Worm (Caenorhabditis elegans) whole organism, midembryonic: ENCODE data around the gene tbc-14.

ENCODE experiments used
- T22C8.4 ChIP-seq: fragments of 200-800 bp; sonication (Bioruptor generic); IDR thresholded peaks from 2 replicates; pipeline ENCODE4 v1.3.6; 2022; ENCODE audit warnings: missing genetic modification characterization, missing compliant biosample characterization
- cog-1 ChIP-seq: sonication (generic microtip); optimal IDR thresholded peaks from 2 replicates; lab custom pipeline; 2016; ENCODE audit warnings: missing genetic modification characterization, missing compliant biosample characterization
- flt-1 ChIP-seq: fragments of 200-800 bp; sonication (Bioruptor generic); IDR thresholded peaks from 2 replicates; pipeline ENCODE4 v1.3.6; 2022; ENCODE audit warnings: missing genetic modification characterization, missing compliant biosample characterization
- klf-2 ChIP-seq: fragments of 200-800 bp; sonication (Bioruptor generic); conservative IDR thresholded peaks from 2 replicates; pipeline ENCODE4 v1.3.6; 2022; ENCODE audit warnings: missing genetic modification reagents, missing genetic modification characterization, missing compliant biosample characterization
- med-1 ChIP-seq: sonication (generic microtip); optimal IDR thresholded peaks from 2 replicates; lab custom pipeline; 2017; ENCODE audit warnings: missing genetic modification characterization, mild to moderate bottlenecking, missing compliant biosample characterization, antibody characterized with exemption, missing genetic modification reagents; ENCODE audit not compliant: insufficient read depth
- ref-1 ChIP-seq: fragments of 200-800 bp; sonication (Bioruptor generic); conservative IDR thresholded peaks from 2 replicates; pipeline ENCODE4 v1.3.6; 2022; ENCODE audit warnings: missing genetic modification reagents, missing genetic modification characterization, missing compliant biosample characterization
- tab-1 ChIP-seq: fragments of 200-800 bp; sonication (Bioruptor generic); IDR thresholded peaks from 2 replicates; pipeline ENCODE4 v1.3.6; 2022; ENCODE audit warnings: missing genetic modification characterization, missing compliant biosample characterization
- ztf-23 ChIP-seq: fragments of 200-800 bp; sonication (Bioruptor generic); IDR thresholded peaks from 2 replicates; pipeline ENCODE4 v1.3.6; 2022; ENCODE audit warnings: missing genetic modification reagents, missing genetic modification characterization, missing compliant biosample characterization
- ztf-29 ChIP-seq: fragments of 200-800 bp; sonication (Bioruptor generic); IDR thresholded peaks from 2 replicates; pipeline ENCODE4 v1.3.6; 2022; ENCODE audit warnings: missing genetic modification reagents, missing genetic modification characterization, missing compliant biosample characterization

tbc-14 gene

ce11 chrII:13481781-13482455 is 34.5 kb upstream of the tbc-14 start, which contains the start of gene E01G4.6:
E01G4.6 (plus strand) TSS chrII:13482405.
- TF ChIP-seq med-1 (GFP tag; lab: Kevin White, UChicago) (no peak), flt-1 (no peak), T22C8.4 (no peak), cog-1 (tag; lab: Kevin White, UChicago) (no peak), ztf-29 (GFP tag; lab: Robert Waterston, UW) (no peak), ref-1 (GFP tag; lab: Robert Waterston, UW) (no peak), klf-2 (GFP tag; lab: Robert Waterston, UW) (no peak)

- TF ChIP-seq cog-1 (tag; lab: Kevin White, UChicago) (no peak), ref-1 (GFP tag; lab: Robert Waterston, UW) (no peak), T22C8.4 (no peak), flt-1 (no peak), med-1 (GFP tag; lab: Kevin White, UChicago) (no peak), ztf-23 (GFP tag; lab: Robert Waterston, UW) (no peak), klf-2 (GFP tag; lab: Robert Waterston, UW) (no peak), ztf-29 (GFP tag; lab: Robert Waterston, UW) (no peak), tab-1 (no peak)
These were observed 32.0 kb upstream of the tbc-14 start for ce11 chrII:13479424-13479823.

- no peak for TF ChIP-seq ref-1 (GFP tag; lab: Robert Waterston, UW)
- no peak for TF ChIP-seq med-1 (GFP tag; lab: Kevin White, UChicago)
- no peak for TF ChIP-seq T22C8.4
- no peak for TF ChIP-seq flt-1
- no peak for TF ChIP-seq cog-1 (tag; lab: Kevin White, UChicago)
- no peak for TF ChIP-seq klf-2 (GFP tag; lab: Robert Waterston, UW)
- TF ChIP-seq tab-1, result no peak
- no peak for TF ChIP-seq ztf-23 (GFP tag; lab: Robert Waterston, UW)
- TF ChIP-seq ztf-29 (GFP tag; lab: Robert Waterston, UW), result no peak; the same call in 1 of the 2 replicates
These were observed 29.8 kb upstream of the tbc-14 start for ce11 chrII:13477230-13477629.

DNA sequence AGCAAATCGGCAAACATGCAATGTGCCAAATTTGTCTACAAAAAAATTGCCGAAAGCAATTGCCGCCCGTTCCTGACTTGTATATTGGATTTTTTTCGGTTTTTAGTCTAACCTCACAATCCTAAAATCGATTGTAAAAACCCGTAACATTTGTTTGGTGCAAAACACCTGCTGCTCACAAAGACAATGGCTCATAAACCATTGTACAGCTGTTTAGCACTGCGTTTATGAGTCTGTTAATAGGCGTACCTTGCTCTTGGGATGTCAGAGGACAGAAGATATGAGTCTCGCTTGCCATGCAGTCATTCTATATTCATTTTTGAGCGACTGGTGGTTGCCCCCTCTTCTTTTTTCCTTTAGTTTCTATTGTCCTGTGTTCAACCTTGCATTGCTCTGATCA is 24.7 kb upstream of the tbc-14 start, which contains the start of gene E01G4.5:
Gene E01G4.5, plus strand, starts transcription at position 301 of the 400 bp plus-strand sequence.
- no peak for TF ChIP-seq ref-1 (GFP tag; lab: Robert Waterston, UW)
- TF ChIP-seq cog-1 (tag; lab: Kevin White, UChicago), result no peak
- TF ChIP-seq flt-1, result no peak
- no peak for TF ChIP-seq ztf-29 (GFP tag; lab: Robert Waterston, UW)
- TF ChIP-seq T22C8.4, result no peak
- TF ChIP-seq klf-2 (GFP tag; lab: Robert Waterston, UW), result no peak
- TF ChIP-seq tab-1, result no peak
- no peak for TF ChIP-seq ztf-23 (GFP tag; lab: Robert Waterston, UW)
- TF ChIP-seq med-1 (GFP tag; lab: Kevin White, UChicago), result no peak

DNA sequence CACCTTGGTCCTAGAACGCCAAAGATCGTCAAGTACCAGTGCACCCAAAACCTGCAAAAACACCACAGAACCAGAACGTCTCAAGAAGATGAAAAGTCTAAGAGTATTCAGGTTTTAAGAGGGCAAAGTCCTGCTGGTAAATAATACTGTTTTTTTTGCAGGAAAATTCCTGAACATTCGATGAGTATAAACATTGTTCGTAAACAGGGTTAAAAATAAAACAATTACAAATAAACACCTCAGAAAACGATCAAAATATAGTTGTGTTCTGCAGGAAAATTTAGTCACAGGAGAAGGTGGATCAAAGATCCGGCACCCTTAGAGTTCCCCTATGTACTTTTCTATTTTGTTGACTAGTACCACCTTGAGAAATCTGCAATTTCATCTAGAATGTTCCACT is 23.3 kb upstream of the tbc-14 start:
- TF ChIP-seq ztf-23 (GFP tag; lab: Robert Waterston, UW), result no peak
- no peak for TF ChIP-seq cog-1 (tag; lab: Kevin White, UChicago)
- TF ChIP-seq ref-1 (GFP tag; lab: Robert Waterston, UW), result no peak

- no peak for TF ChIP-seq T22C8.4
- no peak for TF ChIP-seq ztf-23 (GFP tag; lab: Robert Waterston, UW)
- TF ChIP-seq cog-1 (tag; lab: Kevin White, UChicago), result no peak
- TF ChIP-seq ztf-29 (GFP tag; lab: Robert Waterston, UW), result no peak
- TF ChIP-seq ref-1 (GFP tag; lab: Robert Waterston, UW), result no peak
These were observed 21.8 kb upstream of the tbc-14 start, which contains the start of gene E01G4.3 for ce11 chrII:13469043-13469652. E01G4.3 (minus strand) TSS chrII:13469602.

DNA sequence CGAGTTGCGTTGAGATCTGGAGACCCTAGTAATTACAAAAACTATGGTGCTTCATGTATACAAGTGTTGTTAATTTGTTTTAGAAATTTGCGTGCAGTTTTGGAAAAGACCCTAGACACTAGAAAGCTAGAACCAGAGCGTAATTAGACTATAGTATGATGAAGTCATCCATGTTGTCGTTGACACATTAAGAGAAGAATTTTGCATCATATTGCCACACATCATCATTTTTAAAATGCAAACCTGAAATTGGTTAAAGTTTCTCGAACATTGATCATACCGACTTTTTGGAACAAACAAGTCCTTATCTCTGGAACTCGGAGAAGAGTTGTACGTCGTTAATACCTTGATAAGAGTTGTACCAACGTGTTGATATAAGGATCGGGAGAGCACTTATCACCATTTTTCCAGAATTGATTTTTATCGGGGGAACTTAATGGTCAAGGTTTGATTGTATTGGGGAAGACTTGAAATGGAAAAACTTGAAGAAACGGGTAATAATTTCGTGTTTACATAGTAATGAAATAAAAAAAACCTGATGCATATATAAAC is 20.5 kb upstream of the tbc-14 start:
- no peak for TF ChIP-seq med-1 (GFP tag; lab: Kevin White, UChicago)
- no peak for TF ChIP-seq ztf-29 (GFP tag; lab: Robert Waterston, UW)
- TF ChIP-seq cog-1 (tag; lab: Kevin White, UChicago), result no peak
- no peak for TF ChIP-seq ref-1 (GFP tag; lab: Robert Waterston, UW)
- no peak for TF ChIP-seq T22C8.4

- TF ChIP-seq T22C8.4, result no peak
- no peak for TF ChIP-seq tab-1
- no peak for TF ChIP-seq ztf-23 (GFP tag; lab: Robert Waterston, UW)
- no peak for TF ChIP-seq cog-1 (tag; lab: Kevin White, UChicago)
- TF ChIP-seq ref-1 (GFP tag; lab: Robert Waterston, UW), result no peak
- TF ChIP-seq klf-2 (GFP tag; lab: Robert Waterston, UW), result no peak
- TF ChIP-seq med-1 (GFP tag; lab: Kevin White, UChicago), result no peak
- no peak for TF ChIP-seq ztf-29 (GFP tag; lab: Robert Waterston, UW)
- TF ChIP-seq flt-1, result no peak
These were observed 18.0 kb upstream of the tbc-14 start for ce11 chrII:13465381-13465838.

DNA sequence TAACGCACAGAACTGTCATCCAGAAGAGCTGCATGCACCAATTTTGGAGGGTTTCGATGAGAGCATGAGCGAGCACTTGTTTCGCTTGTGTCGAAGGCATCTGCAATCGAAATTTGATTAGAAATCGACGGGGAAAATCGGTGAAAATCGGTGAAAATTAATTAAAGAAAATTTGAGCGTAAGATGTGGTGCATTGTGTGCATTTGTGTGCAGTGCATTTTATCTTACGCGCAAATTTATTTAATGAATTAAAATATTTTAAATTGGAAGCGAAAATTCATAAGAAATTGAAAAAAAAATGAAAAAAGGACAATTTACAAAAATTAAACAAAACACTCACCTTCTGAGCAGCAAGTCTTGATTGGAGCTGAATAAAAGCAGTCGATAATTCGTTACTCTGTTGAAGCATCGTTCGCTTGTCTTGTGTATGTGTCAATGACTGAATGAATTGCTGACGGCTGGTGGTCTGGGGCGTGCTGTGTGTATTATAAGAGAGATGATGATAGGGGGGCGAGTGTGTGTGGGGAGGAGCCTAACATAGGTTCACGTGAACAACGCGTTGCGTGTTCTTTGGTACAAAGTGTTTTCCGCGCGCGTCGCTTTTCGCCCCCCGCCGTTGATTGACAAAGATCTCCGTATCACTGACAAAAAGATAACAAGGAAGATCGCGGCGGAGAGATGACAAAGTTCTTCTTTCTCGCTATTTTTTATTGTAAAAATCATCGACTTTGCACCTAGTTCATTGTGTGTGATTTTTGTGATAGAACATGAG is 14.4 kb upstream of the tbc-14 start:
- TF ChIP-seq flt-1 (peak; percentile 69; the same call in 1 of the 2 replicates), cog-1 (tag; lab: Kevin White, UChicago) (peak; percentile 70), ztf-29 (GFP tag; lab: Robert Waterston, UW) (no peak)
